Fruit fly (Drosophila melanogaster): ENCODE data around the gene CG3408.

Gene CG3408

dm6 chr3L:9471151-9471903, 38.1 kb downstream of the CG3408 start:
- TF ChIP-seq tj (GFP tag; optimal IDR thresholded peaks at IDR 0.05) = no peak
- no peak for TF ChIP-seq CG7045 (GFP tag; optimal IDR thresholded peaks at IDR 0.05)
- no peak for TF ChIP-seq Clk (GFP tag; optimal IDR thresholded peaks at IDR 0.05)
- TF ChIP-seq CG12768 (GFP tag; optimal IDR thresholded peaks at IDR 0.05) = no peak
- TF ChIP-seq CG7101 (tag; optimal IDR thresholded peaks at IDR 0.05) = no peak
- no peak for TF ChIP-seq cic (GFP tag; optimal IDR thresholded peaks at IDR 0.05)
- no peak for TF ChIP-seq cnc (optimal IDR thresholded peaks at IDR 0.05)

dm6 chr3L:9469079-9469478, 40.3 kb downstream of the CG3408 start:
- TF ChIP-seq tj (GFP tag; optimal IDR thresholded peaks at IDR 0.05) = no peak
- TF ChIP-seq Clk (GFP tag; optimal IDR thresholded peaks at IDR 0.05) = peak; percentile 0
- TF ChIP-seq cic (GFP tag; optimal IDR thresholded peaks at IDR 0.05) = peak; percentile 26

dm6 chr3L:9468261-9468890, 41.0 kb downstream of the CG3408 start:
- TF ChIP-seq Crg-1 (GFP tag; optimal IDR thresholded peaks at IDR 0.05) = no peak
- peak; percentile 3 for TF ChIP-seq bab1 (GFP tag; optimal IDR thresholded peaks at IDR 0.05)
- peak; percentile 36 for TF ChIP-seq CG7045 (GFP tag; optimal IDR thresholded peaks at IDR 0.05)

DNA sequence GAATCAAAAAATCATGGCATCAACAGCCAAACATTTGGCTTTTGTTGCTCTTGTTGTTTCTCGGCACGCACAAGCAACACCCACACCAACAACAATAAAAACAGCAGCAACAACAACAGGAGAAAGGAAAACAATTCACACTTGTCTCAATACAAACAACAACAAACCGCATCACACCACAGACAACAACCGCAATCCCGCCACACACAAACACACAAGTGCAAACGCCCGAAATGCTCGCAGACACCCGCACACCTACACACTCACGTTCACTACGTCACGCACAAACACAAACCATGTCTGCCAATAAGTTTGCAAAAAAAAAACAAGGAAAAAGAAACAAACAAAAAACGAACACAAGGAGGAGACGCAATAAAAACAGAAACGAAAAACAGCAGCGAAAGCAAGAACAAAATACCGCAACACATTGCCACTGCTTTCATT, 41.6 kb downstream of the CG3408 start:
- TF ChIP-seq ovo (GFP tag; optimal IDR thresholded peaks at IDR 0.05) (no peak), toe (GFP tag; optimal IDR thresholded peaks at IDR 0.05) (no peak), Crg-1 (GFP tag; optimal IDR thresholded peaks at IDR 0.05) (no peak)

dm6 chr3L:9467267-9467666, 42.1 kb downstream of the CG3408 start:
- TF ChIP-seq cnc (optimal IDR thresholded peaks at IDR 0.05) (no peak), Clk (GFP tag; optimal IDR thresholded peaks at IDR 0.05) (no peak), kay (GFP tag; ENCODE audit: borderline replicate concordance) (peak; percentile 78)

DNA sequence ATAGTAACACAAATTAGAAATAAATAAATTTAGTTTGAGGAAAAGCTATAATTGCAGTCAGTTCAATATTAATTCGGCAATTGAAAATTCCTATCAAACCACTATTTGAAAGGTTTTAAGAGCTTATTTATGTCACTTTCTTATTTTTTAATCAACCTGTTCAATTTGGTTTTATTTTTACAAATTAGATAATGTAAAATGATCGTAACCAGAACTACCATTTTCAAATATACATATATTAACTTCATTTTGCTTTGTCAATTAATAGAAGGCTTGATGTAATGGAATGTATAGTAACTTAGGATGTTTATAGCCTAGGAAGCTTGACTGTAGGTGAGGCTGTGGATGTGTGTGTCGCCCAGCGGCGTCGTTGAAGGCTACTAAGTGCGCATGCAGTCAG, 42.8 kb downstream of the CG3408 start:
- no peak for TF ChIP-seq CG1620 (GFP tag; optimal IDR thresholded peaks at IDR 0.05)
- peak; percentile 42 for TF ChIP-seq toe (GFP tag; optimal IDR thresholded peaks at IDR 0.05)
- peak; percentile 34 for TF ChIP-seq CG11617 (GFP tag; optimal IDR thresholded peaks at IDR 0.05)
- TF ChIP-seq CG7101 (tag; optimal IDR thresholded peaks at IDR 0.05) = peak; percentile 9
- no peak for TF ChIP-seq pad (GFP tag; optimal IDR thresholded peaks at IDR 0.05)
- TF ChIP-seq CG33017 (tag; optimal IDR thresholded peaks at IDR 0.05) = peak; percentile 32
- TF ChIP-seq bab1 (GFP tag; optimal IDR thresholded peaks at IDR 0.05) = no peak
- TF ChIP-seq Clk (GFP tag; optimal IDR thresholded peaks at IDR 0.05) = peak; percentile 32
- peak; percentile 57 for TF ChIP-seq CG5204 (GFP tag; optimal IDR thresholded peaks at IDR 0.05)
- no peak for TF ChIP-seq Mnt (GFP tag; optimal IDR thresholded peaks at IDR 0.05)
- no peak for TF ChIP-seq CG14711 (tag; optimal IDR thresholded peaks at IDR 0.05)
- TF ChIP-seq CG7045 (GFP tag; optimal IDR thresholded peaks at IDR 0.05) = peak; percentile 47
- TF ChIP-seq CG12768 (GFP tag; optimal IDR thresholded peaks at IDR 0.05) = peak; percentile 24

DNA sequence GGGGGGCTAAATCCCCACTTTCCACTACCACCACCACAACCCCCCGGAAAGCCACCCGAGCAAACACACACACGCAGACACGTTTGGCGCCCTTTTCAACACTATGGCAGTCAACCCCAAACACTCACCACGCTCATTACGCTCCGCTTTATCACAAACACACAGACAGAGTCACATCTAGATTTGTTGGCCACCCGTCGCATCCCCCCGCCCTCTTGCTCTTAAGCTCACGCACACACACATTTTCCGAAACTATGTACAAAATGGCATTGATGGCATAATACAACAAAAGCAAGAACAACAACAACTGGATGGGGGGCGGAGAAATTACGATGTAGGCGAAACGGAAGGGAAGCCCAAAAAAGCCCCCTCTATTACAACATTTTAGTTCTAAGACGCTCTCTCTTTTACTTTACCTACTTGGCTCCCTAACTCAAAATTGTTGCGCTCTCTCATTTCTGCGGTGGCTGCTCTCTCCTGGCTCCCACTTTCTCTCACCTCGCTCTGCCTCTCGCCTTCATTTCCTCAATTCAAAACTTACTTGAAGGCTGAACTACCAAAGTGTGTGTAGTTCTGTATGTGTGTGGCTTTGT, 43.6 kb downstream of the CG3408 start:
- TF ChIP-seq CG5204 (GFP tag; optimal IDR thresholded peaks at IDR 0.05) = no peak
- peak; percentile 12 for TF ChIP-seq cic (GFP tag; optimal IDR thresholded peaks at IDR 0.05)
- peak; percentile 8 for TF ChIP-seq pad (GFP tag; optimal IDR thresholded peaks at IDR 0.05)
- peak; percentile 40 for TF ChIP-seq CG12768 (GFP tag; optimal IDR thresholded peaks at IDR 0.05)

DNA sequence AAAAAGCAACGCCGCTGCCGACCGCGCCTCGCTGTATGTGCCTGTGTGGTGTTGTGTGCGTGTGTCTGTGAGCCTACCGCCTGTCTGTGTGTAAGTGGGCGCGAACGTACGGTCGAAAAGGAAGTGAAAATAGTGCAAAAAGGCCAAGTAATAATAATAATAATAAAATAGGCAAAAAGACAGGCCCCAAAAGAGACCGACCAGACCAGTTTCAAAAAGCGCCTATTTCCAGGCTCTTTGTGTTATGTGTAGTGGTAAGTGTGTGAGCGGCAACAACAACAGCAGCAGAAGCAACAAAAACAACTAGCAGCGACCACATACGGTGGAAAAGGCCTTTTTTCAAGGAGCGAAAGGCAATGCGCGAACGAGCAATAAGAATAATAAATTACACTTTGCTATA, 46.6 kb downstream of the CG3408 start:
- TF ChIP-seq CG33017 (tag; optimal IDR thresholded peaks at IDR 0.05) (no peak), CG11617 (GFP tag; optimal IDR thresholded peaks at IDR 0.05) (no peak), kay (GFP tag; ENCODE audit: borderline replicate concordance) (no peak), CG1620 (GFP tag; optimal IDR thresholded peaks at IDR 0.05) (no peak), cnc (optimal IDR thresholded peaks at IDR 0.05) (no peak), tj (GFP tag; optimal IDR thresholded peaks at IDR 0.05) (no peak), ovo (GFP tag; optimal IDR thresholded peaks at IDR 0.05) (no peak), CG14711 (tag; optimal IDR thresholded peaks at IDR 0.05) (no peak)
